Fruit fly (Drosophila melanogaster) whole organism, embryonic: Measurements from ENCODE around the gene Sf3b2.
A peak's percentile ranks its signal among the peaks of the same experiment; 100 is the strongest.

Experiments
- CG10209 ChIP-seq: fragments of 200-800 bp; sonication (Bioruptor generic); optimal IDR thresholded peaks from 3 replicates; lab custom pipeline; 2017; ENCODE audit warnings: missing biosample characterization, mild to moderate bottlenecking, missing genetic modification characterization, missing genetic modification reagents
- CG10366 ChIP-seq: fragments of 200-800 bp; sonication (Bioruptor generic); IDR thresholded peaks from 2 replicates; pipeline ENCODE4 v1.3.6; 2022; ENCODE audit warnings: missing biosample characterization, missing genetic modification characterization
- CG10431 ChIP-seq: fragments of 200-800 bp; sonication (Bioruptor generic); optimal IDR thresholded peaks from 3 replicates; lab custom pipeline; 2018; ENCODE audit warnings: missing biosample characterization, mild to moderate bottlenecking, missing genetic modification characterization
- CG10565 ChIP-seq: fragments of 200-800 bp; sonication (Bioruptor generic); optimal IDR thresholded peaks from 3 replicates; lab custom pipeline; 2016; ENCODE audit warnings: missing biosample characterization, mild to moderate bottlenecking, missing genetic modification characterization
- CG14860 ChIP-seq: fragments of 200-800 bp; sonication (Bioruptor generic); IDR thresholded peaks from 3 replicates; pipeline ENCODE4 v1.3.6; 2022; ENCODE audit warnings: missing biosample characterization, missing genetic modification characterization; ENCODE audit not compliant: partially characterized antibody
- CG1529 ChIP-seq: fragments of 200-800 bp; sonication (Bioruptor generic); optimal IDR thresholded peaks from 3 replicates; lab custom pipeline; 2018; ENCODE audit warnings: missing biosample characterization, missing genetic modification characterization
- CG17912 ChIP-seq: fragments of 200-800 bp; sonication (Bioruptor generic); optimal IDR thresholded peaks from 2 replicates; lab custom pipeline; 2018; ENCODE audit warnings: missing biosample characterization, mild to moderate bottlenecking, missing genetic modification characterization
- CG18764 ChIP-seq: fragments of 200-800 bp; sonication (Bioruptor generic); optimal IDR thresholded peaks from 3 replicates; lab custom pipeline; 2016; ENCODE audit warnings: missing biosample characterization, missing genetic modification characterization
- CG2712 ChIP-seq: fragments of 200-800 bp; optimal IDR thresholded peaks from 3 replicates; lab custom pipeline; 2019; ENCODE audit warnings: missing biosample characterization, mild to moderate bottlenecking, missing genetic modification characterization, moderate library complexity
- CG4617 ChIP-seq: fragments of 200-800 bp; sonication (Bioruptor generic); optimal IDR thresholded peaks from 3 replicates; lab custom pipeline; 2016; ENCODE audit warnings: missing biosample characterization, missing genetic modification characterization, borderline replicate concordance
- CG5180 ChIP-seq: fragments of 200-800 bp; sonication (Bioruptor generic); optimal IDR thresholded peaks from 3 replicates; lab custom pipeline; 2017; ENCODE audit warnings: missing biosample characterization, missing genetic modification characterization, mild to moderate bottlenecking, moderate library complexity, missing genetic modification reagents
- CG6689 ChIP-seq: fragments of 200-800 bp; sonication (Bioruptor generic); IDR thresholded peaks from 2 replicates; pipeline ENCODE4 v1.3.6; 2022; ENCODE audit warnings: missing biosample characterization, missing genetic modification characterization
- CG7372 ChIP-seq: fragments of 200-800 bp; sonication (Bioruptor generic); IDR thresholded peaks from 2 replicates; pipeline ENCODE4 v1.3.6; 2022; ENCODE audit warnings: missing biosample characterization, missing genetic modification characterization
- CG8089 ChIP-seq: fragments of 200-800 bp; sonication (Bioruptor generic); optimal IDR thresholded peaks from 3 replicates; lab custom pipeline; 2016; ENCODE audit warnings: missing biosample characterization, missing genetic modification characterization
- Chrac-16 ChIP-seq: fragments of 200-800 bp; sonication (Bioruptor generic); optimal IDR thresholded peaks from 3 replicates; lab custom pipeline; 2016; ENCODE audit warnings: missing biosample characterization, missing genetic modification characterization
- CoRest ChIP-seq: fragments of 200-800 bp; sonication (Bioruptor generic); optimal IDR thresholded peaks from 3 replicates; lab custom pipeline; 2018; ENCODE audit warnings: missing biosample characterization, mild to moderate bottlenecking, missing genetic modification characterization, moderate library complexity
- D19B ChIP-seq: fragments of 200-800 bp; sonication (Bioruptor generic); optimal IDR thresholded peaks from 2 replicates; lab custom pipeline; 2017; ENCODE audit warnings: missing biosample characterization, mild to moderate bottlenecking, missing genetic modification characterization
- Dbx ChIP-seq: fragments of 200-800 bp; sonication (Bioruptor generic); IDR thresholded peaks from 3 replicates; pipeline ENCODE4 v1.3.6; 2022; ENCODE audit warnings: missing biosample characterization, missing genetic modification characterization
- Dfd ChIP-seq, 2 experiments: fragments of >200 bp; optimal IDR thresholded peaks; 2 replicates each; lab custom pipeline; 2017; ENCODE audit warnings: missing biosample characterization in 2 of 2, missing genetic modification characterization in 2 of 2
- Doc3 ChIP-seq: fragments of 200-800 bp; sonication (Bioruptor generic); IDR thresholded peaks from 3 replicates; pipeline ENCODE4 v1.3.6; 2022; ENCODE audit warnings: missing biosample characterization, missing genetic modification characterization; ENCODE audit not compliant: partially characterized antibody
- HLH4C ChIP-seq: fragments of 200-800 bp; sonication (Bioruptor generic); IDR thresholded peaks from 3 replicates; pipeline ENCODE4 v1.3.6; 2022; ENCODE audit warnings: missing biosample characterization, missing genetic modification characterization; ENCODE audit not compliant: partially characterized antibody
- Hr3 ChIP-seq: fragments of 200-800 bp; sonication (Bioruptor generic); optimal IDR thresholded peaks from 3 replicates; lab custom pipeline; 2016; ENCODE audit warnings: missing biosample characterization, missing genetic modification characterization
- Mes4 ChIP-seq: fragments of 200-800 bp; sonication (Bioruptor generic); optimal IDR thresholded peaks from 2 replicates; lab custom pipeline; 2016; ENCODE audit warnings: missing biosample characterization, missing genetic modification characterization
- NK7.1 ChIP-seq: fragments of 200-800 bp; sonication (Bioruptor generic); optimal IDR thresholded peaks from 3 replicates; lab custom pipeline; 2016; ENCODE audit warnings: missing biosample characterization, missing genetic modification characterization
- Nf-YC ChIP-seq: fragments of 200-800 bp; optimal IDR thresholded peaks from 3 replicates; lab custom pipeline; 2019; ENCODE audit warnings: missing biosample characterization, mild to moderate bottlenecking, missing genetic modification characterization, moderate library complexity
- PHDP ChIP-seq: fragments of 200-800 bp; sonication (Bioruptor generic); optimal IDR thresholded peaks from 3 replicates; lab custom pipeline; 2018; ENCODE audit warnings: missing biosample characterization, mild to moderate bottlenecking, missing genetic modification characterization, moderate library complexity
- Sox102F ChIP-seq: fragments of 200-800 bp; sonication (Bioruptor generic); optimal IDR thresholded peaks from 2 replicates; lab custom pipeline; 2018; ENCODE audit warnings: missing biosample characterization, mild to moderate bottlenecking, missing genetic modification characterization, moderate library complexity
- Sry-δ ChIP-seq: fragments of 200-800 bp; sonication (Bioruptor generic); optimal IDR thresholded peaks from 2 replicates; lab custom pipeline; 2016; ENCODE audit warnings: missing biosample characterization, missing genetic modification characterization
- Xrp1 ChIP-seq: fragments of 200-800 bp; sonication (Bioruptor generic); IDR thresholded peaks from 2 replicates; pipeline ENCODE4 v1.3.6; 2022; ENCODE audit warnings: missing biosample characterization, missing genetic modification characterization
- YL-1 ChIP-seq: fragments of 200-800 bp; sonication (Bioruptor generic); optimal IDR thresholded peaks from 3 replicates; lab custom pipeline; 2017; ENCODE audit warnings: missing biosample characterization, mild to moderate bottlenecking, missing genetic modification characterization
- bbx ChIP-seq: fragments of 200-800 bp; sonication (Bioruptor generic); IDR thresholded peaks from 2 replicates; pipeline ENCODE4 v1.3.6; 2022; ENCODE audit warnings: missing biosample characterization, missing genetic modification characterization; ENCODE audit not compliant: partially characterized antibody
- cad ChIP-seq: fragments of >200 bp; optimal IDR thresholded peaks from 2 replicates; lab custom pipeline; 2017; ENCODE audit warnings: missing biosample characterization, missing genetic modification characterization
- chif ChIP-seq, 2 experiments: fragments of 200-800 bp; sonication (Bioruptor generic); optimal IDR thresholded peaks; 3 replicates each; lab custom pipeline; 2016; ENCODE audit warnings: missing biosample characterization in 2 of 2, missing genetic modification characterization in 2 of 2
- chm ChIP-seq: fragments of 200-800 bp; sonication (Bioruptor generic); IDR thresholded peaks from 2 replicates; pipeline ENCODE4 v1.3.6; 2022; ENCODE audit warnings: missing biosample characterization, missing genetic modification characterization
- gcm ChIP-seq: fragments of 200-800 bp; sonication (Bioruptor generic); optimal IDR thresholded peaks from 2 replicates; lab custom pipeline; 2019; ENCODE audit warnings: missing biosample characterization, mild to moderate bottlenecking, missing genetic modification characterization, moderate library complexity
- ind ChIP-seq: fragments of 200-800 bp; sonication (Bioruptor generic); optimal IDR thresholded peaks from 3 replicates; lab custom pipeline; 2016; ENCODE audit warnings: missing biosample characterization, missing genetic modification characterization
- inv ChIP-seq: fragments of 200-800 bp; sonication (Bioruptor generic); IDR thresholded peaks from 2 replicates; pipeline ENCODE4 v1.3.6; 2022; ENCODE audit warnings: missing biosample characterization, missing genetic modification characterization; ENCODE audit not compliant: partially characterized antibody
- jing ChIP-seq: fragments of 200-800 bp; sonication (Bioruptor generic); optimal IDR thresholded peaks from 2 replicates; lab custom pipeline; 2018; ENCODE audit warnings: missing biosample characterization, mild to moderate bottlenecking, missing genetic modification characterization
- lbe ChIP-seq: fragments of 200-800 bp; sonication (Bioruptor generic); optimal IDR thresholded peaks from 2 replicates; lab custom pipeline; 2016; ENCODE audit warnings: missing biosample characterization, mild to moderate bottlenecking, missing genetic modification characterization
- nau ChIP-seq: fragments of 200-800 bp; sonication (Bioruptor generic); optimal IDR thresholded peaks from 3 replicates; lab custom pipeline; 2017; ENCODE audit warnings: missing biosample characterization, mild to moderate bottlenecking, missing genetic modification characterization, missing genetic modification reagents
- onecut ChIP-seq: fragments of 200-800 bp; sonication (Bioruptor generic); IDR thresholded peaks from 2 replicates; pipeline ENCODE4 v1.3.6; 2022; ENCODE audit warnings: missing biosample characterization, missing genetic modification characterization
- run ChIP-seq: fragments of 200-800 bp; sonication (Bioruptor generic); optimal IDR thresholded peaks from 3 replicates; lab custom pipeline; 2018; ENCODE audit warnings: missing biosample characterization, mild to moderate bottlenecking, missing genetic modification characterization
- sc ChIP-seq, 3 experiments: fragments of >200 bp in 2 of 3; fragments of 200-800 bp in 1 of 3; sonication (Bioruptor generic) in 1 of 3; optimal IDR thresholded peaks; 2 replicates in 2 of 3; 3 replicates in 1 of 3; lab custom pipeline; 2017; ENCODE audit warnings: mild to moderate bottlenecking in 1 of 3, missing biosample characterization in 1 of 3, missing genetic modification characterization in 1 of 3, missing genetic modification reagents in 1 of 3
- scrt ChIP-seq: fragments of 200-800 bp; sonication (Bioruptor generic); optimal IDR thresholded peaks from 2 replicates; lab custom pipeline; 2018; ENCODE audit warnings: missing biosample characterization, mild to moderate bottlenecking, missing genetic modification characterization, moderate library complexity
- sisA ChIP-seq: fragments of 200-800 bp; sonication (Bioruptor generic); IDR thresholded peaks from 2 replicates; pipeline ENCODE4 v1.3.6; 2022; ENCODE audit warnings: missing biosample characterization, missing genetic modification characterization
- slbo ChIP-seq: fragments of 200-800 bp; sonication (Bioruptor generic); IDR thresholded peaks from 2 replicates; pipeline ENCODE4 v1.3.6; 2022; ENCODE audit warnings: missing biosample characterization, missing genetic modification characterization
- twi ChIP-seq: fragments of 200-800 bp; optimal IDR thresholded peaks from 2 replicates; lab custom pipeline; 2019; ENCODE audit warnings: missing biosample characterization, mild to moderate bottlenecking, missing genetic modification characterization, moderate library complexity
- unpg ChIP-seq: fragments of 200-800 bp; sonication (Bioruptor generic); optimal IDR thresholded peaks from 3 replicates; lab custom pipeline; 2018; ENCODE audit warnings: missing biosample characterization, mild to moderate bottlenecking, missing genetic modification characterization, moderate library complexity
- vfl ChIP-seq: fragments of 200-800 bp; sonication (Bioruptor generic); optimal IDR thresholded peaks from 2 replicates; lab custom pipeline; 2016; ENCODE audit warnings: missing biosample characterization, missing genetic modification characterization

Sf3b2 gene

DNA sequence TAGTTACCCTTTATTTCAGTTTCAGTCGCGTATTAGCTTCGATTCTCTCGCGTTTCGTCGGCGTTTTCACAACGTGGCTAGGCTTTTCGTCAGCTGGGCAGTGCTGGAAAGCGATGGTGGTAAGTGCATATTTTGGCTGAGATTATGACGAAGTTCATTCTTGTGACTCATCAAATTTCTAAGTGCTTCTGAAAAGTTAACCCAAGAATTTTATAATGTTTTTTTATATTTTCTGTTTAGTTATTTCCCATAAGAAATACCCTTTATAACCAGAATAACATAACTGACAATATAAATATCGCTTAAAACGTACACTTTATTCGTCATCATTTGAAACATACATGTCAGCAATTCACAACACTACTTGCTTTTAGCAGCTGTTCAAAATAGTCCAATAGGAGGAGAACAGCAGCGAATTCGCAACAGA, 8.2 kb upstream of the Sf3b2 start, which contains the start of the genes CG17260 and SerRS (continued):
- TF ChIP-seq chm (GFP tag; lab: Robert Waterston, UW), result peak; percentile 36; the same call in 1 of the 2 replicates
- no peak for TF ChIP-seq Doc3
- peak; percentile 91 for TF ChIP-seq NK7.1 (GFP tag; lab: Kevin White, UChicago)
- peak; percentile 83 for TF ChIP-seq CG8089 (GFP tag; lab: Kevin White, UChicago)
- TF ChIP-seq cad (GFP tag; lab: Kevin White, UChicago), result no peak
- TF ChIP-seq ind (GFP tag; lab: Kevin White, UChicago), result peak; percentile 96
- peak; percentile 94 for TF ChIP-seq CG6689 (GFP tag; lab: Robert Waterston, UW)
- TF ChIP-seq Xrp1 (GFP tag; lab: Robert Waterston, UW), result peak; percentile 95
- TF ChIP-seq twi (tag; lab: Kevin White, UChicago), result peak; percentile 87
- peak; percentile 66 for TF ChIP-seq Sry-δ (GFP tag; lab: Kevin White, UChicago)
- TF ChIP-seq CG5180 (GFP tag; lab: Kevin White, UChicago), result no peak
- peak; percentile 67 for TF ChIP-seq onecut
- TF ChIP-seq jing (GFP tag; lab: Kevin White, UChicago), result peak; percentile 70
- TF ChIP-seq CG10209 (GFP tag; lab: Kevin White, UChicago), result peak; percentile 91
- peak; percentile 89 for TF ChIP-seq PHDP (tag; lab: Kevin White, UChicago)
- TF ChIP-seq HLH4C (GFP tag; lab: Robert Waterston, UW), result no peak
- peak; percentile 95 for TF ChIP-seq CoRest (tag; lab: Kevin White, UChicago)
- TF ChIP-seq CG17912, result peak; percentile 33
- peak; percentile 93 for TF ChIP-seq Sox102F
- TF ChIP-seq inv, result peak; percentile 34; the same call in 1 of the 2 replicates
- TF ChIP-seq nau (GFP tag; lab: Kevin White, UChicago), result no peak
- peak; percentile 85 for TF ChIP-seq gcm
- TF ChIP-seq chif (GFP tag; optimal IDR thresholded peaks at IDR 0.05; lab: Kevin White, UChicago), result peak; percentile 89 to 94
- peak; percentile 90 for TF ChIP-seq CG10366 (GFP tag; lab: Robert Waterston, UW)
- TF ChIP-seq slbo (GFP tag; lab: Robert Waterston, UW), result peak; percentile 97
- TF ChIP-seq CG1529 (GFP tag; lab: Kevin White, UChicago), result peak; percentile 72
- peak; percentile 92 for TF ChIP-seq YL-1
- TF ChIP-seq Nf-YC (tag; lab: Kevin White, UChicago), result peak; percentile 86
- TF ChIP-seq CG4617 (GFP tag; lab: Kevin White, UChicago), result peak; percentile 93
- TF ChIP-seq CG10431 (GFP tag; lab: Kevin White, UChicago), result peak; percentile 73
- no peak for TF ChIP-seq CG14860 (GFP tag; lab: Robert Waterston, UW)
- peak; percentile 70 for TF ChIP-seq run (tag; lab: Kevin White, UChicago)
- TF ChIP-seq bbx (GFP tag; lab: Robert Waterston, UW), result no peak
- peak; percentile 94 for TF ChIP-seq Hr3
- TF ChIP-seq CG2712 (tag; lab: Kevin White, UChicago), result peak; percentile 95
- TF ChIP-seq CG10565 (GFP tag; lab: Kevin White, UChicago), result peak; percentile 57
- TF ChIP-seq scrt, result peak; percentile 76
- peak; percentile 94 for TF ChIP-seq unpg
- peak; percentile 89 for TF ChIP-seq CG18764 (GFP tag; lab: Kevin White, UChicago)
- TF ChIP-seq sisA (GFP tag; lab: Robert Waterston, UW), result peak; percentile 94
- peak; percentile 95 for TF ChIP-seq Dbx (GFP tag; lab: Robert Waterston, UW)
- TF ChIP-seq CG7372 (GFP tag; lab: Robert Waterston, UW), result peak; percentile 88
- peak in 1 of 2 experiments; percentile 28 for TF ChIP-seq Dfd (GFP tag; optimal IDR thresholded peaks at IDR 0.05; lab: Kevin White, UChicago)
- TF ChIP-seq vfl (GFP tag; lab: Kevin White, UChicago), result peak; percentile 92
- TF ChIP-seq lbe (GFP tag; lab: Kevin White, UChicago), result peak; percentile 93
- peak; percentile 80 for TF ChIP-seq D19B (GFP tag; lab: Kevin White, UChicago)
- peak; percentile 94 for TF ChIP-seq Chrac-16 (GFP tag; lab: Kevin White, UChicago)
- peak; percentile 75 for TF ChIP-seq Mes4 (GFP tag; lab: Kevin White, UChicago)
- no peak for TF ChIP-seq sc (optimal IDR thresholded peaks at IDR 0.05; lab: Kevin White, UChicago)
- no peak for TF ChIP-seq sc (GFP tag; optimal IDR thresholded peaks at IDR 0.05; lab: Kevin White, UChicago)
